Worm (Caenorhabditis elegans): ENCODE measurements around the gene F39G3.5.

ce11 chrV:4693282-4693588, 29.2 kb upstream of the F39G3.5 start:
- no peak for TF ChIP-seq nhr-237 (tag; optimal IDR thresholded peaks at IDR 0.05)
- TF ChIP-seq eor-1 (tag; optimal IDR thresholded peaks at IDR 0.05): no peak
- TF ChIP-seq lsy-12 (tag; optimal IDR thresholded peaks at IDR 0.05): no peak
- TF ChIP-seq aly-2 (tag; optimal IDR thresholded peaks at IDR 0.05): no peak
- TF ChIP-seq nhr-77 (tag; optimal IDR thresholded peaks at IDR 0.05): no peak
- TF ChIP-seq snpc-4 (tag; optimal IDR thresholded peaks at IDR 0.05): no peak
- no peak for TF ChIP-seq egl-27 (tag; optimal IDR thresholded peaks at IDR 0.05)
- TF ChIP-seq nhr-28 (tag; optimal IDR thresholded peaks at IDR 0.05): no peak
- TF ChIP-seq R02D3.7 (tag; optimal IDR thresholded peaks at IDR 0.05): no peak
- TF ChIP-seq ceh-82 (tag; optimal IDR thresholded peaks at IDR 0.05): no peak
- TF ChIP-seq fos-1 (tag; optimal IDR thresholded peaks at IDR 0.05): no peak
- TF ChIP-seq daf-12 (tag; optimal IDR thresholded peaks at IDR 0.05): no peak

All from whole organism, L3 larva.